Fruit fly (Drosophila melanogaster) whole organism, embryonic: Measurements from ENCODE around the gene CG11454.

ENCODE experiments used
- ATbp ChIP-seq: fragments of 200-800 bp; sonication (Bioruptor generic); optimal IDR thresholded peaks from 2 replicates; lab custom pipeline; 2017; ENCODE audit warnings: missing biosample characterization, mild to moderate bottlenecking, missing genetic modification characterization, missing genetic modification reagents
- Asciz ChIP-seq: fragments of 200-800 bp; sonication (Bioruptor generic); optimal IDR thresholded peaks from 2 replicates; lab custom pipeline; 2017; ENCODE audit warnings: missing biosample characterization, mild to moderate bottlenecking, missing genetic modification characterization, missing genetic modification reagents
- Awh ChIP-seq: fragments of 200-800 bp; sonication (Bioruptor generic); IDR thresholded peaks from 2 replicates; pipeline ENCODE4, ENCODE4 v1.3.6; 2022; ENCODE audit warnings: missing biosample characterization, missing genetic modification characterization
- CG10209 ChIP-seq: fragments of 200-800 bp; sonication (Bioruptor generic); optimal IDR thresholded peaks from 3 replicates; lab custom pipeline; 2017; ENCODE audit warnings: missing biosample characterization, mild to moderate bottlenecking, missing genetic modification characterization, missing genetic modification reagents
- CG10321 ChIP-seq: fragments of 200-800 bp; sonication (Bioruptor generic); IDR thresholded peaks from 2 replicates; pipeline ENCODE4 v1.3.6; 2022; ENCODE audit warnings: missing biosample characterization, missing genetic modification characterization
- CG11247 ChIP-seq: fragments of 200-800 bp; sonication (Bioruptor generic); IDR thresholded peaks from 2 replicates; pipeline ENCODE4 v1.3.6; 2022; ENCODE audit warnings: missing biosample characterization, missing genetic modification characterization
- CG1233 ChIP-seq: fragments of 200-800 bp; sonication (Bioruptor generic); optimal IDR thresholded peaks from 4 replicates; lab custom pipeline; 2018; ENCODE audit warnings: missing biosample characterization, mild to moderate bottlenecking, missing genetic modification characterization
- CG13894 ChIP-seq: fragments of 200-800 bp; sonication (Bioruptor generic); optimal IDR thresholded peaks from 3 replicates; lab custom pipeline; 2018; ENCODE audit warnings: missing biosample characterization, mild to moderate bottlenecking, missing genetic modification characterization, moderate library complexity
- CG14014 ChIP-seq: fragments of 200-800 bp; sonication (Bioruptor generic); IDR thresholded peaks from 2 replicates; pipeline ENCODE4 v1.3.6; 2022; ENCODE audit warnings: missing biosample characterization, missing genetic modification characterization
- CG15601 ChIP-seq: fragments of 200-800 bp; sonication (Bioruptor generic); optimal IDR thresholded peaks from 3 replicates; lab custom pipeline; 2019; ENCODE audit warnings: missing biosample characterization, mild to moderate bottlenecking, missing genetic modification characterization, moderate library complexity
- CG17359 ChIP-seq: fragments of 200-800 bp; sonication (Bioruptor generic); optimal IDR thresholded peaks from 3 replicates; lab custom pipeline; 2018; ENCODE audit warnings: missing biosample characterization, mild to moderate bottlenecking, missing genetic modification characterization, moderate library complexity
- CG17568 ChIP-seq: fragments of 200-800 bp; sonication (Bioruptor generic); optimal IDR thresholded peaks from 2 replicates; lab custom pipeline; 2018; ENCODE audit warnings: missing biosample characterization, mild to moderate bottlenecking, missing genetic modification characterization, moderate library complexity
- CG1792 ChIP-seq: fragments of 200-800 bp; sonication (Bioruptor generic); optimal IDR thresholded peaks from 2 replicates; lab custom pipeline; 2016; ENCODE audit warnings: missing biosample characterization, missing genetic modification characterization
- CG2120 ChIP-seq: fragments of 200-800 bp; sonication (Bioruptor generic); optimal IDR thresholded peaks from 3 replicates; lab custom pipeline; 2016; ENCODE audit warnings: missing biosample characterization, missing genetic modification characterization
- CG3281 ChIP-seq: fragments of 200-800 bp; sonication (Bioruptor generic); optimal IDR thresholded peaks from 3 replicates; lab custom pipeline; 2017; ENCODE audit warnings: missing biosample characterization, mild to moderate bottlenecking, missing genetic modification characterization
- CG33213 ChIP-seq: fragments of 200-800 bp; sonication (Bioruptor generic); optimal IDR thresholded peaks from 3 replicates; lab custom pipeline; 2016; ENCODE audit warnings: missing biosample characterization, missing genetic modification characterization
- CG3407 ChIP-seq: fragments of 200-800 bp; sonication (Bioruptor generic); optimal IDR thresholded peaks from 2 replicates; lab custom pipeline; 2018; ENCODE audit warnings: missing biosample characterization, mild to moderate bottlenecking, missing genetic modification characterization
- CG34376 ChIP-seq: fragments of 200-800 bp; sonication (Bioruptor generic); optimal IDR thresholded peaks from 2 replicates; lab custom pipeline; 2018; ENCODE audit warnings: missing biosample characterization, mild to moderate bottlenecking, missing genetic modification characterization
- CG42726 ChIP-seq: fragments of 200-800 bp; sonication (Bioruptor generic); IDR thresholded peaks from 2 replicates; pipeline ENCODE4 v1.3.6; 2022; ENCODE audit warnings: missing biosample characterization, missing genetic modification characterization; ENCODE audit not compliant: partially characterized antibody
- CG4707 ChIP-seq: fragments of 200-800 bp; sonication (Bioruptor generic); optimal IDR thresholded peaks from 2 replicates; lab custom pipeline; 2018; ENCODE audit warnings: missing biosample characterization, mild to moderate bottlenecking, missing genetic modification characterization, moderate library complexity
- CG4730 ChIP-seq: fragments of 200-800 bp; sonication (Bioruptor generic); IDR thresholded peaks from 2 replicates; pipeline ENCODE4 v1.3.6; 2022; ENCODE audit warnings: missing biosample characterization, missing genetic modification characterization
- CG6765 ChIP-seq: fragments of 200-800 bp; sonication (Bioruptor generic); optimal IDR thresholded peaks from 3 replicates; lab custom pipeline; 2017; ENCODE audit warnings: missing biosample characterization, mild to moderate bottlenecking, missing genetic modification characterization
- CG6813 ChIP-seq: fragments of 200-800 bp; sonication (Bioruptor generic); optimal IDR thresholded peaks from 2 replicates; lab custom pipeline; 2017; ENCODE audit warnings: missing biosample characterization, missing genetic modification characterization, mild to moderate bottlenecking, moderate library complexity, missing genetic modification reagents
- CG7786 ChIP-seq: fragments of 200-800 bp; sonication (Bioruptor generic); optimal IDR thresholded peaks from 2 replicates; lab custom pipeline; 2016; ENCODE audit warnings: missing biosample characterization, missing genetic modification characterization
- CG7987 ChIP-seq: fragments of 200-800 bp; sonication (Bioruptor generic); optimal IDR thresholded peaks from 2 replicates; lab custom pipeline; 2018; ENCODE audit warnings: missing biosample characterization, mild to moderate bottlenecking, missing genetic modification characterization, moderate library complexity
- Dbx ChIP-seq: fragments of 200-800 bp; sonication (Bioruptor generic); IDR thresholded peaks from 3 replicates; pipeline ENCODE4 v1.3.6; 2022; ENCODE audit warnings: missing biosample characterization, missing genetic modification characterization
- Fer3 ChIP-seq: fragments of 200-800 bp; sonication (Bioruptor generic); optimal IDR thresholded peaks from 2 replicates; lab custom pipeline; 2018; ENCODE audit warnings: missing biosample characterization, mild to moderate bottlenecking, missing genetic modification characterization, moderate library complexity
- Hmr ChIP-seq: fragments of 200-800 bp; sonication (Bioruptor generic); optimal IDR thresholded peaks from 3 replicates; lab custom pipeline; 2017; ENCODE audit warnings: mild to moderate bottlenecking, missing biosample characterization, missing genetic modification reagents, missing genetic modification characterization
- Nf-YA ChIP-seq: fragments of 200-800 bp; sonication (Bioruptor generic); IDR thresholded peaks from 2 replicates; pipeline ENCODE4 v1.3.6; 2022; ENCODE audit warnings: missing biosample characterization, missing genetic modification characterization
- PHDP ChIP-seq: fragments of 200-800 bp; sonication (Bioruptor generic); optimal IDR thresholded peaks from 3 replicates; lab custom pipeline; 2018; ENCODE audit warnings: missing biosample characterization, mild to moderate bottlenecking, missing genetic modification characterization, moderate library complexity
- ac ChIP-seq: fragments of 200-800 bp; sonication (Bioruptor generic); optimal IDR thresholded peaks from 3 replicates; lab custom pipeline; 2017; ENCODE audit warnings: missing biosample characterization, mild to moderate bottlenecking, missing genetic modification characterization
- btn ChIP-seq: fragments of 200-800 bp; sonication (Bioruptor generic); optimal IDR thresholded peaks from 2 replicates; lab custom pipeline; 2016; ENCODE audit warnings: missing biosample characterization, missing genetic modification characterization
- caup ChIP-seq: fragments of 200-800 bp; sonication (Bioruptor generic); optimal IDR thresholded peaks from 3 replicates; lab custom pipeline; 2017; ENCODE audit warnings: missing biosample characterization, mild to moderate bottlenecking, missing genetic modification characterization, moderate library complexity; ENCODE audit not compliant: severe bottlenecking
- chm ChIP-seq: fragments of 200-800 bp; sonication (Bioruptor generic); IDR thresholded peaks from 2 replicates; pipeline ENCODE4 v1.3.6; 2022; ENCODE audit warnings: missing biosample characterization, missing genetic modification characterization
- cwo ChIP-seq: fragments of 200-800 bp; sonication (Bioruptor generic); optimal IDR thresholded peaks from 3 replicates; lab custom pipeline; 2017; ENCODE audit warnings: missing biosample characterization, missing genetic modification characterization, mild to moderate bottlenecking, moderate library complexity, missing genetic modification reagents
- dpn ChIP-seq, 2 experiments: fragments of 200-800 bp; sonication (Bioruptor generic); optimal IDR thresholded peaks; 3 replicates each; lab custom pipeline; 2016; ENCODE audit warnings: missing biosample characterization in 2 of 2, missing genetic modification characterization in 2 of 2
- fd64A ChIP-seq: fragments of 200-800 bp; sonication (Bioruptor generic); optimal IDR thresholded peaks from 3 replicates; lab custom pipeline; 2018; ENCODE audit warnings: missing biosample characterization, mild to moderate bottlenecking, missing genetic modification characterization
- kni ChIP-seq: fragments of 200-800 bp; sonication (Bioruptor generic); optimal IDR thresholded peaks from 3 replicates; lab custom pipeline; 2017; ENCODE audit warnings: mild to moderate bottlenecking, missing biosample characterization, missing genetic modification reagents, missing genetic modification characterization
- lab ChIP-seq: fragments of 200-800 bp; sonication (Bioruptor generic); optimal IDR thresholded peaks from 3 replicates; lab custom pipeline; 2017; ENCODE audit warnings: missing biosample characterization, missing genetic modification characterization, mild to moderate bottlenecking, moderate library complexity, missing genetic modification reagents
- nau ChIP-seq: fragments of 200-800 bp; sonication (Bioruptor generic); optimal IDR thresholded peaks from 3 replicates; lab custom pipeline; 2017; ENCODE audit warnings: missing biosample characterization, mild to moderate bottlenecking, missing genetic modification characterization, missing genetic modification reagents
- onecut ChIP-seq: fragments of 200-800 bp; sonication (Bioruptor generic); IDR thresholded peaks from 2 replicates; pipeline ENCODE4 v1.3.6; 2022; ENCODE audit warnings: missing biosample characterization, missing genetic modification characterization
- pan ChIP-seq, 4 experiments: fragments of >200 bp in 3 of 4; fragments of 200-800 bp in 1 of 4; sonication (Bioruptor generic) in 1 of 4; optimal IDR thresholded peaks in 3 of 4; IDR thresholded peaks in 1 of 4; 2 replicates each; pipeline versions ENCODE4 v1.3.6 to Lab custom; 2017 to 2022; ENCODE audit warnings: missing biosample characterization in 2 of 4, missing genetic modification characterization in 2 of 4, mixed read lengths in 1 of 4
- pfk ChIP-seq: fragments of 200-800 bp; sonication (Bioruptor generic); optimal IDR thresholded peaks from 2 replicates; lab custom pipeline; 2018; ENCODE audit warnings: missing biosample characterization, mild to moderate bottlenecking, missing genetic modification characterization, moderate library complexity
- schlank ChIP-seq: fragments of 200-800 bp; sonication (Bioruptor generic); optimal IDR thresholded peaks from 2 replicates; lab custom pipeline; 2018; ENCODE audit warnings: missing biosample characterization, mild to moderate bottlenecking, missing genetic modification characterization
- seq ChIP-seq: fragments of 200-800 bp; sonication (Bioruptor generic); IDR thresholded peaks from 2 replicates; pipeline ENCODE4 v1.3.6; 2022; ENCODE audit warnings: missing biosample characterization, missing genetic modification characterization
- sob ChIP-seq: fragments of 200-800 bp; sonication (Bioruptor generic); IDR thresholded peaks from 2 replicates; pipeline ENCODE4 v1.3.6; 2022; ENCODE audit warnings: missing biosample characterization, missing genetic modification characterization
- tup ChIP-seq: fragments of 200-800 bp; sonication (Bioruptor generic); optimal IDR thresholded peaks from 2 replicates; lab custom pipeline; 2016; ENCODE audit warnings: missing biosample characterization, mild to moderate bottlenecking, missing genetic modification characterization, moderate library complexity
- zfh1 ChIP-seq: fragments of 200-800 bp; sonication (Bioruptor generic); IDR thresholded peaks from 3 replicates; pipeline ENCODE4 v1.3.6; 2022; ENCODE audit warnings: missing biosample characterization, missing genetic modification characterization

CG11454 gene

DNA sequence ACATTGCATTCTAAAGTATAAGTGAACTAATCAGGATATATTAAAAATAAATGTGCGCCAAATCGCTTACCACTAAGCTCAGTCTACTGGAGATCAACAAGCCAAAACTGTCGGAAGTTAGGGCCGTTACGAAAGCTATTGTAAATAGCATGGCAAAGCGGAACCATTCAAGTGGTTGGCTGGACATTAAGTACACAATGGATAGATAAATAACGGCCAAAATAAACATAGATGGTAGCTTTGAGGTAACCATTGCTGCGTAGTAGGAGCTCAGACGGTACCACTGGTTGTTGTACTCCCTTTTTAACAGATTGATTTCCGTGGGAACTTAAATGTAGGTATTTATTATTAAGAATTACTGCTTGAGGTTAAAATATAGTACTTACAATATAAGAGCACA is 25.4 kb upstream of the CG11454 start (continued):
- TF ChIP-seq sob (GFP tag; lab: Robert Waterston, UW) (peak; percentile 62; the same call in 1 of the 2 replicates), Hmr (peak; percentile 32), CG4707 (GFP tag; lab: Kevin White, UChicago) (peak; percentile 22), pan (optimal IDR thresholded peaks at IDR 0.05; lab: Kevin White, UChicago) (no peak), pan (GFP tag; optimal IDR thresholded peaks at IDR 0.05 in 1 of 2, IDR thresholded peaks at IDR 0.05 in 1 of 2) (peak in 1 of 2 experiments; percentile 41), CG7987 (peak; percentile 53), kni (GFP tag; lab: Kevin White, UChicago) (peak; percentile 75), Dbx (GFP tag; lab: Robert Waterston, UW) (0 out of 3 replicates have a peak, but pooled peaks have one; percentile 41), CG3281 (GFP tag; lab: Kevin White, UChicago) (peak; percentile 34), btn (peak; percentile 18), onecut (peak; percentile 31; the same call in 1 of the 2 replicates), CG2120 (GFP tag; lab: Kevin White, UChicago) (peak; percentile 11), CG33213 (GFP tag; lab: Kevin White, UChicago) (peak; percentile 19), CG34376 (GFP tag; lab: Kevin White, UChicago) (peak; percentile 16), CG1792 (GFP tag; lab: Kevin White, UChicago) (peak; percentile 11), Fer3 (tag; lab: Kevin White, UChicago) (peak; percentile 35), seq (GFP tag; lab: Robert Waterston, UW) (peak; percentile 28; the same call in 1 of the 2 replicates), tup (GFP tag; lab: Kevin White, UChicago) (peak; percentile 55), CG15601 (tag; lab: Kevin White, UChicago) (peak; percentile 57), CG14014 (GFP tag; lab: Robert Waterston, UW) (peak; percentile 62; the same call in 1 of the 2 replicates), CG10321 (GFP tag; lab: Robert Waterston, UW) (no peak), ac (GFP tag; lab: Kevin White, UChicago) (no peak), fd64A (GFP tag; lab: Kevin White, UChicago) (peak; percentile 57), schlank (peak; percentile 37), chm (peak; percentile 54; the same call in 1 of the 2 replicates), CG6765 (peak; percentile 31), CG10209 (GFP tag; lab: Kevin White, UChicago) (peak; percentile 19), CG1233 (peak; percentile 43), caup (GFP tag; lab: Kevin White, UChicago) (peak; percentile 31), dpn (GFP tag; optimal IDR thresholded peaks at IDR 0.05; lab: Kevin White, UChicago) (peak in 1 of 2 experiments; percentile 32), CG11247 (GFP tag; lab: Robert Waterston, UW) (0 out of 2 replicates have a peak, but pooled peaks have one; percentile 5), pfk (GFP tag; lab: Kevin White, UChicago) (peak; percentile 32), Asciz (GFP tag; lab: Kevin White, UChicago) (peak; percentile 44), CG17568 (peak; percentile 8), CG7786 (no peak), lab (GFP tag; lab: Kevin White, UChicago) (peak; percentile 82), CG6813 (GFP tag; lab: Kevin White, UChicago) (peak; percentile 44), CG42726 (no peak), Awh (GFP tag; lab: Robert Waterston, UW) (peak; percentile 49; the same call in 1 of the 2 replicates), PHDP (peak; percentile 27), CG17359 (peak; percentile 61), nau (peak; percentile 37), cwo (GFP tag; lab: Kevin White, UChicago) (peak; percentile 13), ATbp (GFP tag; lab: Kevin White, UChicago) (peak; percentile 74), Nf-YA (0 out of 2 replicates have a peak, but pooled peaks have one; percentile 12), CG4730 (GFP tag; lab: Robert Waterston, UW) (no peak), CG3407 (GFP tag; lab: Kevin White, UChicago) (peak; percentile 54), zfh1 (GFP tag; lab: Robert Waterston, UW) (0 out of 3 replicates have a peak, but pooled peaks have one; percentile 23), CG13894 (tag; lab: Kevin White, UChicago) (peak; percentile 17)
